Worm (Caenorhabditis elegans) whole organism, midembryonic: ENCODE results near the gene osm-9.

Source experiments
- T22C8.4 ChIP-seq: fragments of 200-800 bp; sonication (Bioruptor generic); IDR thresholded peaks from 2 replicates; pipeline ENCODE4 v1.3.6; 2022; ENCODE audit warnings: missing genetic modification characterization, missing compliant biosample characterization
- cog-1 ChIP-seq: sonication (generic microtip); optimal IDR thresholded peaks from 2 replicates; lab custom pipeline; 2016; ENCODE audit warnings: missing genetic modification characterization, missing compliant biosample characterization
- flt-1 ChIP-seq: fragments of 200-800 bp; sonication (Bioruptor generic); IDR thresholded peaks from 2 replicates; pipeline ENCODE4 v1.3.6; 2022; ENCODE audit warnings: missing genetic modification characterization, missing compliant biosample characterization
- klf-2 ChIP-seq: fragments of 200-800 bp; sonication (Bioruptor generic); conservative IDR thresholded peaks from 2 replicates; pipeline ENCODE4 v1.3.6; 2022; ENCODE audit warnings: missing genetic modification reagents, missing genetic modification characterization, missing compliant biosample characterization
- med-1 ChIP-seq: sonication (generic microtip); optimal IDR thresholded peaks from 2 replicates; lab custom pipeline; 2017; ENCODE audit warnings: missing genetic modification characterization, mild to moderate bottlenecking, missing compliant biosample characterization, antibody characterized with exemption, missing genetic modification reagents; ENCODE audit not compliant: insufficient read depth
- ref-1 ChIP-seq: fragments of 200-800 bp; sonication (Bioruptor generic); conservative IDR thresholded peaks from 2 replicates; pipeline ENCODE4 v1.3.6; 2022; ENCODE audit warnings: missing genetic modification reagents, missing genetic modification characterization, missing compliant biosample characterization
- tab-1 ChIP-seq: fragments of 200-800 bp; sonication (Bioruptor generic); IDR thresholded peaks from 2 replicates; pipeline ENCODE4 v1.3.6; 2022; ENCODE audit warnings: missing genetic modification characterization, missing compliant biosample characterization
- ztf-23 ChIP-seq: fragments of 200-800 bp; sonication (Bioruptor generic); IDR thresholded peaks from 2 replicates; pipeline ENCODE4 v1.3.6; 2022; ENCODE audit warnings: missing genetic modification reagents, missing genetic modification characterization, missing compliant biosample characterization
- ztf-29 ChIP-seq: fragments of 200-800 bp; sonication (Bioruptor generic); IDR thresholded peaks from 2 replicates; pipeline ENCODE4 v1.3.6; 2022; ENCODE audit warnings: missing genetic modification reagents, missing genetic modification characterization, missing compliant biosample characterization

osm-9 gene

DNA sequence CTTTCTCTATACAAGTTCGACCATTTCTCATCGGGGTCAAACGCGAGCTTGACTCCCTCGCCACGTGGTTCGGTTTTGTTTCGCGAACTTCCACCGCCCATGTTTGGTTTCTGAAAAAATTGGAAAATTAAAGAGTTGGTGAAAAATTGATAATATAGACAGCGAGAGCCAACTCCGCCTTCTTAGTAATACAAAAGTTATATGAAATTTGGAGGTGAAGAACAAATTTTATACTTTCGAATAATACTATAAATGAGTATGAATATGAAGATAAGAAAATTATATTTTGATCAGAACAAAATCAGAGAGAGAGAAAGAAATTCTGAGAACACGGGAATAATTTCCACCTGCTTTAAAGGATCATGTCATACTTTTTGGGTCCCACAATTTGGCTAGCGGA lies at the start of gene osm-9:
TSS of gene osm-9 (minus strand) at position 101 of the 400 bp plus-strand sequence.
- TF ChIP-seq ztf-29 (GFP tag; lab: Robert Waterston, UW) (no peak), tab-1 (GFP tag; lab: Robert Waterston, UW) (no peak), klf-2 (GFP tag; lab: Robert Waterston, UW) (no peak), med-1 (GFP tag; lab: Kevin White, UChicago) (no peak), flt-1 (no peak), ztf-23 (GFP tag; lab: Robert Waterston, UW) (no peak), ref-1 (GFP tag; lab: Robert Waterston, UW) (no peak), cog-1 (tag; lab: Kevin White, UChicago) (no peak), T22C8.4 (GFP tag; lab: Robert Waterston, UW) (no peak)

DNA sequence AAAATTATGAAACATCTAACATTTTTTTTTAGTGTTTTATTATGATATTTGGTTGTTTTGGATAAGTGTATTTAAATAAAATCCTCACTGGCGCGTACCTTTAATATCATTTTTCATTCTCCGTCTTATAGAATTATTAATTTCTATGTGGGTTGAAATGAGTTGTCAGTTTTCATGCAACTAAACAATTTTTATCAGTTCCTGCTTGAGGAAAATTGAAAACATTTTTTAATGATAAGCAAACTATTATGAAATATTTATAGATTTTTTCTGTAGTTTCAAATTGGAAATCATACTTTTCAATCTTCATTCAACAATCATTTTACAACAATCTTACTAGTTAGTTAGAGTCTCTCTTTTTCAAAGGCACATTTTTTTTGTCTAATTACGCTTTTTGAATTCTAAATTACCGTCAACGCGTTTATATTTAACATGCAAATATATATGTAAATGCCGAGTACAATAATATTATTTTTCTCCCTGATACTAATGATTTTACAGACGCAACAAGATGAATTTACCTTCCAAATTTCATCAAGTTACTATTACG lies 49.1 kb upstream of the osm-9 start, which contains the start of the genes Y37E11B.10 and kgb-2:
TSS of gene Y37E11B.10 (minus strand) at position 182 of the 550 bp plus-strand sequence.
TSS of gene kgb-2 (plus strand) at position 500 of the 550 bp plus-strand sequence.
- TF ChIP-seq med-1 (GFP tag; lab: Kevin White, UChicago) (no peak), ztf-23 (GFP tag; lab: Robert Waterston, UW) (no peak), tab-1 (GFP tag; lab: Robert Waterston, UW) (no peak)

DNA sequence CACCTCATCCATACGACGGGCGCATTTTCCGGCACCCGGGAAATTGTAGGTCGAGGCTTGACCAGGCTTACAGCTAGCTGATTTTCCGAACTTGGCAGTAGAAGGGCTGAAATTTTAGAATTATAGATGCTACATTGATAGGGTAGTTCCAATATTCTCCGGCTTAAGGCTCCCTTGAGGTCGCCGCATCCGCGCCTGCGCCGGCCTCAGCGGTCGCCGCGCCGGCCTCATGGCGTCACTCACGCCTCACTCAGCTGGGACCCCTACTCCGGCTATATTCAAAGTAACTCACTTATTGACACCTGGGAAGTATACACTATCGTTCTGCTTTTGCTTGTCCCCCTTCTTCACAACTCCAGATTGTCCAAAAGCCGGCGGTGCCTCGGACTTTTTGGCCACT lies 46.9 kb upstream of the osm-9 start:
- TF ChIP-seq klf-2 (GFP tag; lab: Robert Waterston, UW) (no peak), ztf-23 (GFP tag; lab: Robert Waterston, UW) (no peak), tab-1 (GFP tag; lab: Robert Waterston, UW) (no peak), flt-1 (no peak), cog-1 (tag; lab: Kevin White, UChicago) (no peak), med-1 (GFP tag; lab: Kevin White, UChicago) (no peak), ztf-29 (GFP tag; lab: Robert Waterston, UW) (no peak), ref-1 (GFP tag; lab: Robert Waterston, UW) (no peak), T22C8.4 (GFP tag; lab: Robert Waterston, UW) (no peak)

DNA sequence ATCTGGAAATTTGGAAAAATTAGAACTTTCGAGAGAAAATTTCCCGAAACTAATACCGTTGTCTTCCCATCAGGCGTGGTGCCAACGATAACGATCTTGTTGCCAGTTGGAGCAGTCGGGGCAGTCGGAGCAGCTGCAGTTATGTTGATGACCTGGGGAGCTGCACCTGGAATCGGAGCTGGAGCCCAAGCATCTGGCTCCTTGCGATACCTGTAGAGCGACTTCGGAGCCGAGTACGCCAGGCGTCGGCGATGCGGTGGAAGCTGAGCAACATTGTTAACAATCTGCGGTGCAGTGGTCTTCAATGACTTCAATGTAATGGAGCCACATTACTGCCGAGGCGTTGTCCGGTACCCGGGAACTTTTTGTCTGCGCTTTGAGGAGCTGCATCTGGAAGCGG lies 44.6 kb upstream of the osm-9 start:
- no peak for TF ChIP-seq flt-1
- no peak for TF ChIP-seq T22C8.4 (GFP tag; lab: Robert Waterston, UW)
- no peak for TF ChIP-seq ref-1 (GFP tag; lab: Robert Waterston, UW)
- no peak for TF ChIP-seq ztf-23 (GFP tag; lab: Robert Waterston, UW)
- TF ChIP-seq klf-2 (GFP tag; lab: Robert Waterston, UW) = no peak
- no peak for TF ChIP-seq med-1 (GFP tag; lab: Kevin White, UChicago)
- no peak for TF ChIP-seq ztf-29 (GFP tag; lab: Robert Waterston, UW)
- TF ChIP-seq tab-1 (GFP tag; lab: Robert Waterston, UW) = no peak
- TF ChIP-seq cog-1 (tag; lab: Kevin White, UChicago) = no peak

DNA sequence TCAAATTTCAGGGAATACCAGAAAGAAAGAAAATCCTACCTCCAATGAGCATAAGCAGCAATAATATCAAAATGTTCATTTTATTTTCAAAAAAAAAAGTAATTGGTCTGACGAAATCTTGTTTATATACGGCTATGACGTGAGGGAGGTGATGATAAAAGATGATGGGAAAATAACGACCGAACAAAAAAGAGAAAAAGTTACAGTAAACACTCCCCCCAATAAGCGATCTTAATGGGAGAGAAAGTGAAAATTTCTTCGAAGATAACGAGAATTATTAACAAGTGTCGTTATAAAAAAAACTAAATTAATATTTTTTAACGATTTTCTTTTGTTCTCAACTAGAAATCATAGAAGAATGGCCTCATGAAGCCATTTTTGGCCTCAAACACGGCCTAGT lies 42.7 kb upstream of the osm-9 start, which contains the start of gene Y37E11B.7:
TSS of gene Y37E11B.7 (minus strand) at position 207 of the 400 bp plus-strand sequence.
- TF ChIP-seq ref-1 (GFP tag; lab: Robert Waterston, UW) (no peak), cog-1 (tag; lab: Kevin White, UChicago) (no peak), klf-2 (GFP tag; lab: Robert Waterston, UW) (no peak), med-1 (GFP tag; lab: Kevin White, UChicago) (no peak), T22C8.4 (GFP tag; lab: Robert Waterston, UW) (no peak), tab-1 (GFP tag; lab: Robert Waterston, UW) (no peak), flt-1 (no peak), ztf-23 (GFP tag; lab: Robert Waterston, UW) (no peak), ztf-29 (GFP tag; lab: Robert Waterston, UW) (no peak)

DNA sequence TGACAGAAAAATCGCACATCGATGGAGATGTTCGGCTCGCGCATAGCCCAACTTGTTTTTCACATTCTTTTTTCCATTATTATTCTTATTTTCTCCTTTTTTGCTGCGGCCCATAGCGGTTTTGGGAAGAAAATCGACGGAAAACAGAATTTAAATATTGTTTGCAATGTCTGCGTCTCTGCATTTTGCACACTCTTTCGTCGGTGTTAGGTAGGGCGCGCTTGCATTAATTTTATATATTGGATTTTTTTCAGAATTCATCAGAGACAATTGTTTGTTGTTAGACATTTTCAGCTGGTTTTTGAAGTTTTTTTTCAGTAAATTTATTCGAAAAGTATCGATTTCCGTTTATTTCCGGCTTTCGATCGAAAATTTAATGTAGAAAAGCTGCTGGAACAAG lies 41.9 kb upstream of the osm-9 start, which contains the start of gene Y37E11B.6:
TSS of gene Y37E11B.6 (minus strand) at position 181 of the 400 bp plus-strand sequence.
- no peak for TF ChIP-seq med-1 (GFP tag; lab: Kevin White, UChicago)
- no peak for TF ChIP-seq klf-2 (GFP tag; lab: Robert Waterston, UW)
- TF ChIP-seq cog-1 (tag; lab: Kevin White, UChicago) = no peak
- TF ChIP-seq ztf-23 (GFP tag; lab: Robert Waterston, UW) = no peak
- TF ChIP-seq ztf-29 (GFP tag; lab: Robert Waterston, UW) = no peak
- no peak for TF ChIP-seq T22C8.4 (GFP tag; lab: Robert Waterston, UW)
- no peak for TF ChIP-seq ref-1 (GFP tag; lab: Robert Waterston, UW)
- TF ChIP-seq flt-1 = no peak
- no peak for TF ChIP-seq tab-1 (GFP tag; lab: Robert Waterston, UW)

DNA sequence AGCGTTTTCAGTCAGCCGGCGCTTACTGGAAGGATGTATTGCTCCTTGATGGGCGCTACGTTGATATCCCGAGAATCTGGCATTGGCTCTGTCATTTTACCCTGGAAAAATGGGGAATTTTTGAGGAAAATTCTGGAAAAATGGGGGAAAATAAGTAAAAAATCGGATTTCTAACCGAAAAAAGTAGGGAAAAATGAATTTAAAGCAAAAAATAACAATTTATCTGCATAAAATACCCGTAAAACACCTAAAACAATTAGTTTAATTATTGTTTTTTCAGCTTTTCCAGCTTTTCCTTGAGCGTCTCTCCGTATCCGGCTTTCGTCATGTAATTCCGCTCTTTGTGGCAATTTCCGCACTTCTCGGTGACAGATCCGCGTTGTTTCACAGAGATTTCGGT lies 41.2 kb upstream of the osm-9 start, which contains the start of gene Y37E11B.5:
TSS of gene Y37E11B.5 (minus strand) at position 101 of the 400 bp plus-strand sequence.
- TF ChIP-seq flt-1 = no peak
- no peak for TF ChIP-seq ztf-29 (GFP tag; lab: Robert Waterston, UW)
- TF ChIP-seq ztf-23 (GFP tag; lab: Robert Waterston, UW) = no peak
- TF ChIP-seq cog-1 (tag; lab: Kevin White, UChicago) = no peak
- TF ChIP-seq T22C8.4 (GFP tag; lab: Robert Waterston, UW) = no peak
- TF ChIP-seq klf-2 (GFP tag; lab: Robert Waterston, UW) = no peak
- TF ChIP-seq ref-1 (GFP tag; lab: Robert Waterston, UW) = no peak
- no peak for TF ChIP-seq tab-1 (GFP tag; lab: Robert Waterston, UW)
- TF ChIP-seq med-1 (GFP tag; lab: Kevin White, UChicago) = no peak

DNA sequence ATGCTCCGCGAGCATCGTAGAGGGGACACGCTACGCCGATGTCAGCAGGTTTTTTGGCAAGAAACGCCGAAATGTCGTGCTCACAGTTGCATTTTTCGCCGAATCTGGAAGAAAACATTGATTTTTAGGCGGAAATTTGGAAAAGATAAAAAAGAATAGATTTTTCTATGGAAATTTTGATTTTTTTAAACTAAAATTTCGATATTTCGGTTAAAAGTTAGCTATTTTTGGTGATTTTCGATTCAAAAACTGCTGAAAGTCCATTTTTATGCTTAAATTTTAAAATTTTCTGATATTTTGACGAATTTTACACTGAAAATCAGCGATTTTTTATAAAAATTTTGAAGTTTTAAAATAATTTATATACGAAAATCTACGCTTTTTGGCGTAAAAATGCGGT lies 40.1 kb upstream of the osm-9 start:
- no peak for TF ChIP-seq ztf-29 (GFP tag; lab: Robert Waterston, UW)
- TF ChIP-seq med-1 (GFP tag; lab: Kevin White, UChicago) = no peak
- no peak for TF ChIP-seq T22C8.4 (GFP tag; lab: Robert Waterston, UW)
- TF ChIP-seq ztf-23 (GFP tag; lab: Robert Waterston, UW) = no peak
- TF ChIP-seq tab-1 (GFP tag; lab: Robert Waterston, UW) = no peak
- no peak for TF ChIP-seq cog-1 (tag; lab: Kevin White, UChicago)
- TF ChIP-seq ref-1 (GFP tag; lab: Robert Waterston, UW) = no peak
- no peak for TF ChIP-seq flt-1
- TF ChIP-seq klf-2 (GFP tag; lab: Robert Waterston, UW) = no peak
